Worm (Caenorhabditis elegans) whole organism, L3 larva: ENCODE data around the gene chpf-2.

Experiments
- aly-2 ChIP-seq: fragments of 150-350 bp; optimal IDR thresholded peaks from 2 replicates; lab custom pipeline; 2014; ENCODE audit warnings: missing biosample characterization, missing genetic modification characterization
- ceh-28 ChIP-seq: fragments of 150-350 bp; optimal IDR thresholded peaks from 2 replicates; lab custom pipeline; 2014; ENCODE audit warnings: missing biosample characterization, missing genetic modification reagents, missing genetic modification characterization
- egl-27 ChIP-seq: sonication (generic microtip); optimal IDR thresholded peaks from 4 replicates; lab custom pipeline; 2017; ENCODE audit warnings: missing biosample characterization, missing genetic modification reagents, missing genetic modification characterization
- fos-1 ChIP-seq: fragments of 150-350 bp; optimal IDR thresholded peaks from 2 replicates; lab custom pipeline; 2014; ENCODE audit warnings: missing biosample characterization, missing genetic modification characterization
- jun-1 ChIP-seq: fragments of 150-350 bp; optimal IDR thresholded peaks from 2 replicates; lab custom pipeline; 2014; ENCODE audit warnings: missing biosample characterization, missing genetic modification reagents, missing genetic modification characterization
- nhr-11 ChIP-seq: fragments of 150-350 bp; optimal IDR thresholded peaks from 2 replicates; lab custom pipeline; 2014; ENCODE audit warnings: missing biosample characterization, missing genetic modification characterization
- nhr-23 ChIP-seq: fragments of 150-350 bp; optimal IDR thresholded peaks from 2 replicates; lab custom pipeline; 2014; ENCODE audit warnings: missing biosample characterization, missing genetic modification reagents, missing genetic modification characterization
- nhr-25 ChIP-seq: sonication (generic microtip); optimal IDR thresholded peaks from 2 replicates; lab custom pipeline; 2017; ENCODE audit warnings: missing biosample characterization, missing genetic modification characterization
- nhr-76 ChIP-seq: fragments of 150-350 bp; sonication (generic microtip); optimal IDR thresholded peaks from 5 replicates; lab custom pipeline; 2014; ENCODE audit warnings: missing biosample characterization, missing genetic modification characterization
- pha-4 ChIP-seq: fragments of 150-350 bp; optimal IDR thresholded peaks from 2 replicates; lab custom pipeline; 2014; ENCODE audit warnings: missing biosample characterization, missing genetic modification reagents, missing genetic modification characterization

Gene chpf-2

ce11 chrV:2991485-2991884 is 47.7 kb downstream of the chpf-2 start, which contains the start of gene srw-121:
Gene srw-121 (minus strand): TSS chrV:2991585.
- no peak for TF ChIP-seq nhr-11 (tag; lab: Kevin White, UChicago)
- no peak for TF ChIP-seq nhr-25 (tag; lab: Kevin White, UChicago)
- no peak for TF ChIP-seq egl-27 (tag; lab: Kevin White, UChicago)
- TF ChIP-seq ceh-28 = no peak
- no peak for TF ChIP-seq nhr-76 (tag; lab: Kevin White, UChicago)
- no peak for TF ChIP-seq nhr-23 (tag; lab: Kevin White, UChicago)
- TF ChIP-seq jun-1 = no peak
- TF ChIP-seq aly-2 (tag; lab: Kevin White, UChicago) = no peak
- no peak for TF ChIP-seq pha-4
- TF ChIP-seq fos-1 (tag; lab: Kevin White, UChicago) = no peak
